Worm (Caenorhabditis elegans) whole organism, young adult: ENCODE results near the gene erd-2.2.

Source experiments
- B0035.1 ChIP-seq: sonication (generic microtip); optimal IDR thresholded peaks from 2 replicates; lab custom pipeline; 2016; ENCODE audit warnings: missing genetic modification characterization, mild to moderate bottlenecking, missing compliant biosample characterization, missing genotype, missing genetic modification reagents
- F55B11.4 ChIP-seq: sonication (generic microtip); optimal IDR thresholded peaks from 2 replicates; lab custom pipeline; 2016; ENCODE audit warnings: missing compliant biosample characterization, missing genetic modification characterization, borderline replicate concordance; ENCODE audit not compliant: insufficient read depth
- ama-1 ChIP-seq, 3 experiments: fragments of 150-350 bp in 1 of 3; sonication (generic microtip) in 2 of 3; optimal IDR thresholded peaks; 2 replicates each; lab custom pipeline; 2014 to 2018; ENCODE audit warnings: missing biosample characterization in 2 of 3, missing genetic modification characterization in 2 of 3, missing genetic modification reagents in 2 of 3
- die-1 ChIP-seq: sonication (generic microtip); optimal IDR thresholded peaks from 2 replicates; lab custom pipeline; 2016; ENCODE audit warnings: missing genotype, mild to moderate bottlenecking, missing genetic modification characterization, missing compliant biosample characterization
- efl-1 ChIP-seq: fragments of 150-350 bp; optimal IDR thresholded peaks from 2 replicates; lab custom pipeline; 2014; ENCODE audit warnings: missing biosample characterization, missing genetic modification reagents, missing genetic modification characterization
- pbrm-1 ChIP-seq: fragments of 200-800 bp; sonication (Bioruptor generic); IDR thresholded peaks from 2 replicates; pipeline ENCODE4 v1.3.6; 2022; ENCODE audit warnings: missing genetic modification reagents, missing genetic modification characterization, missing compliant biosample characterization
- snpc-4 ChIP-seq, 5 experiments: fragments of 150-350 bp in 1 of 5; sonication (generic microtip) in 4 of 5; optimal IDR thresholded peaks; 2 replicates each; lab custom pipeline; 2014 to 2018; ENCODE audit warnings: missing genetic modification characterization in 5 of 5, missing biosample characterization in 3 of 5, antibody characterized with exemption in 2 of 5, mild to moderate bottlenecking in 2 of 5, missing compliant biosample characterization in 2 of 5, missing genotype in 2 of 5, moderate library complexity in 2 of 5, missing genetic modification reagents in 1 of 5
- ztf-3 ChIP-seq: fragments of 200-800 bp; sonication (Bioruptor generic); optimal IDR thresholded peaks from 2 replicates; lab custom pipeline; 2018; ENCODE audit warnings: mild to moderate bottlenecking, missing genetic modification characterization, missing compliant biosample characterization

DNA sequence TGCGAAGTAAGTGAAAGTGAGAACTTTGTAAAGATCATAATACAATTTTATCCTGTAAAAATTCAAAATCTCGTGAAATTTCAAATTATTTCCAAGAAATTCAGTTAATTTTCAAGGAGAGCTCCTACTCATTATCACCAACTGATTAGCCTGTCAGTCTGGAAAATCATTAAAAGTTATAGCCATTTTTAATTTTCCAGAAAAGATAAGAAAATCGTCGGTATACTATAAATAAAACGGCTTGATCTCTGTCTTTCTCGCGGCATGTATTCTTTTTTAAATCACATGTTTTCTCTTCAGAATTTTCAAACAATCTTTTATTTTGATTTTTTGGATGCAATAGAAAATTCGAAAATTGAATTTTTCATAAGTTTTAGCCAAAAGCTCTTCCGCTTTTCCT is 42.1 kb downstream of the erd-2.2 start:
- TF ChIP-seq snpc-4 (GFP tag; optimal IDR thresholded peaks at IDR 0.05; lab: Kevin White, UChicago) (no peak), snpc-4 (tag; optimal IDR thresholded peaks at IDR 0.05; lab: Kevin White, UChicago) (no peak), F55B11.4 (tag; lab: Kevin White, UChicago) (no peak), efl-1 (no peak), pbrm-1 (GFP tag; lab: Robert Waterston, UW) (no peak), ama-1 (optimal IDR thresholded peaks at IDR 0.05; lab: Kevin White, UChicago) (no peak), ama-1 (GFP tag; optimal IDR thresholded peaks at IDR 0.05; lab: Kevin White, UChicago) (no peak), B0035.1 (no peak), ztf-3 (GFP tag; lab: Kevin White, UChicago) (no peak), die-1 (no peak)
